Fruit fly (Drosophila melanogaster): Measurements from ENCODE around the gene CG13300.

CG13300 gene

dm6 chr3L:6355032-6355431 is 2.8 kb upstream of the CG13300 start (continued):
- no peak for TF ChIP-seq CG34406 (GFP tag; optimal IDR thresholded peaks at IDR 0.05)
- TF ChIP-seq cyc (GFP tag; optimal IDR thresholded peaks at IDR 0.05), result no peak
- TF ChIP-seq pdm3 (GFP tag; optimal IDR thresholded peaks at IDR 0.05), result peak; percentile 19
- no peak for TF ChIP-seq Eip93F (GFP tag; optimal IDR thresholded peaks at IDR 0.05)
- TF ChIP-seq salr (GFP tag; optimal IDR thresholded peaks at IDR 0.05), result peak in 1 of 2 experiments; percentile 52
- peak; percentile 10 for TF ChIP-seq CG6276 (GFP tag; optimal IDR thresholded peaks at IDR 0.05)
- no peak for TF ChIP-seq Sox15 (GFP tag; optimal IDR thresholded peaks at IDR 0.05)
- no peak for TF ChIP-seq CG7368 (GFP tag; optimal IDR thresholded peaks at IDR 0.05)
- peak; percentile 53 for TF ChIP-seq CG6808 (GFP tag; optimal IDR thresholded peaks at IDR 0.05)
- TF ChIP-seq achi (GFP tag; optimal IDR thresholded peaks at IDR 0.05), result peak; percentile 33
- no peak for TF ChIP-seq esn (GFP tag; optimal IDR thresholded peaks at IDR 0.05)
- no peak for TF ChIP-seq Gug (GFP tag; IDR thresholded peaks at IDR 0.05)
- TF ChIP-seq CG3919 (GFP tag; optimal IDR thresholded peaks at IDR 0.05), result peak; percentile 24
- no peak for TF ChIP-seq vri (GFP tag; optimal IDR thresholded peaks at IDR 0.05)
- TF ChIP-seq CG10631 (GFP tag; optimal IDR thresholded peaks at IDR 0.05), result peak; percentile 36
- no peak for TF ChIP-seq CG6163 (GFP tag; IDR thresholded peaks at IDR 0.05)
- no peak for TF ChIP-seq Blimp-1 (GFP tag; optimal IDR thresholded peaks at IDR 0.05)
- TF ChIP-seq Met (GFP tag; optimal IDR thresholded peaks at IDR 0.05), result no peak
- peak; percentile 31 for TF ChIP-seq Eip75B (GFP tag; optimal IDR thresholded peaks at IDR 0.05)
- peak; percentile 55 for TF ChIP-seq Ets96B (tag; optimal IDR thresholded peaks at IDR 0.05)
- TF ChIP-seq Hr39 (GFP tag; optimal IDR thresholded peaks at IDR 0.05), result no peak
- peak; percentile 41 for TF ChIP-seq CG3032 (tag; optimal IDR thresholded peaks at IDR 0.05)
- no peak for TF ChIP-seq fd85E (GFP tag; optimal IDR thresholded peaks at IDR 0.05)
- no peak for TF ChIP-seq Sox102F (GFP tag; optimal IDR thresholded peaks at IDR 0.05)
- no peak for TF ChIP-seq svp (GFP tag)
- TF ChIP-seq dac (GFP tag; optimal IDR thresholded peaks at IDR 0.05), result no peak

- no peak for TF ChIP-seq ss (GFP tag; optimal IDR thresholded peaks at IDR 0.05)
- no peak for TF ChIP-seq dsx (GFP tag; optimal IDR thresholded peaks at IDR 0.05; ENCODE audit: poor library complexity, severe bottlenecking)
- no peak for TF ChIP-seq CG1621 (tag; optimal IDR thresholded peaks at IDR 0.05)
- TF ChIP-seq CG6276 (GFP tag; optimal IDR thresholded peaks at IDR 0.05), result no peak
- TF ChIP-seq Hr39 (GFP tag; optimal IDR thresholded peaks at IDR 0.05), result no peak
- TF ChIP-seq Smox (GFP tag; optimal IDR thresholded peaks at IDR 0.05), result no peak
- no peak for TF ChIP-seq CG11902 (GFP tag; optimal IDR thresholded peaks at IDR 0.05)
- TF ChIP-seq Sox15 (GFP tag; optimal IDR thresholded peaks at IDR 0.05), result no peak
- TF ChIP-seq cyc (GFP tag; optimal IDR thresholded peaks at IDR 0.05), result no peak
- no peak for TF ChIP-seq achi (GFP tag; optimal IDR thresholded peaks at IDR 0.05)
- TF ChIP-seq CG7368 (GFP tag; optimal IDR thresholded peaks at IDR 0.05), result no peak
- TF ChIP-seq Eip78C (GFP tag), result no peak
Measured at dm6 chr3L:6349976-6350375, 2.2 kb downstream of the CG13300 start, which contains the start of gene Sfp65A. Sfp65A (plus strand) TSS chr3L:6350276.

- TF ChIP-seq CG8319 (GFP tag; optimal IDR thresholded peaks at IDR 0.05), result no peak
- TF ChIP-seq eg (GFP tag; IDR thresholded peaks at IDR 0.05), result no peak
- no peak for TF ChIP-seq topi (GFP tag; optimal IDR thresholded peaks at IDR 0.05)
- no peak for TF ChIP-seq CG32006 (GFP tag; optimal IDR thresholded peaks at IDR 0.05)
- no peak for TF ChIP-seq lz (GFP tag; optimal IDR thresholded peaks at IDR 0.05)
- no peak for TF ChIP-seq Sox15 (GFP tag; optimal IDR thresholded peaks at IDR 0.05)
- TF ChIP-seq CG6808 (GFP tag; optimal IDR thresholded peaks at IDR 0.05), result no peak
- no peak for TF ChIP-seq CG16779 (tag; optimal IDR thresholded peaks at IDR 0.05)
- no peak for TF ChIP-seq CG6276 (GFP tag; optimal IDR thresholded peaks at IDR 0.05)
Measured at dm6 chr3L:6348433-6348832, 3.8 kb downstream of the CG13300 start.
